Fruit fly (Drosophila melanogaster): ENCODE data around the gene Apc.

- no peak for TF ChIP-seq achi (GFP tag; optimal IDR thresholded peaks at IDR 0.05)
- no peak for TF ChIP-seq Ets96B (tag; optimal IDR thresholded peaks at IDR 0.05)
- TF ChIP-seq salr (GFP tag; optimal IDR thresholded peaks at IDR 0.05): no peak
- no peak for TF ChIP-seq esn (GFP tag; optimal IDR thresholded peaks at IDR 0.05)
Observed at dm6 chr3R:28790222-28790621, 54.3 kb downstream of the Apc start, which contains the start of gene intr.
